Worm (Caenorhabditis elegans) whole organism, mixed stage, embryonic: ENCODE results near the gene mtcu-2.

Experiments
- nhr-12 ChIP-seq: fragments of 150-350 bp; optimal IDR thresholded peaks from 2 replicates; lab custom pipeline; 2014; ENCODE audit warnings: missing biosample characterization, missing genetic modification characterization
- unc-62 ChIP-seq: fragments of 150-350 bp; optimal IDR thresholded peaks from 2 replicates; lab custom pipeline; 2014; ENCODE audit warnings: missing biosample characterization, missing genetic modification reagents, missing genetic modification characterization

- TF ChIP-seq unc-62 (GFP tag; lab: Kevin White, UChicago) (no peak), nhr-12 (tag; lab: Kevin White, UChicago) (no peak)
Observed at ce11 chrII:10001065-10001464, 31.9 kb downstream of the mtcu-2 start, which contains the start of gene nlt-1.
